Worm (Caenorhabditis elegans) whole organism, L2 larva: ENCODE results near the gene egl-46.

Source experiments
- blmp-1 ChIP-seq: sonication (generic microtip); optimal IDR thresholded peaks from 2 replicates; lab custom pipeline; 2017; ENCODE audit warnings: missing genetic modification characterization, mild to moderate bottlenecking, missing compliant biosample characterization, antibody characterized with exemption, moderate library complexity; ENCODE audit not compliant: insufficient read depth
- mdl-1 ChIP-seq, 2 experiments: fragments of 150-350 bp in 1 of 2; sonication (generic microtip) in 1 of 2; optimal IDR thresholded peaks; 2 replicates each; lab custom pipeline; 2017; ENCODE audit warnings: missing biosample characterization in 2 of 2, missing genetic modification characterization in 2 of 2
- nhr-11 ChIP-seq: fragments of 150-350 bp; optimal IDR thresholded peaks from 2 replicates; lab custom pipeline; 2014; ENCODE audit warnings: missing biosample characterization, missing genetic modification characterization
- nhr-21 ChIP-seq: fragments of 150-350 bp; optimal IDR thresholded peaks from 2 replicates; lab custom pipeline; 2014; ENCODE audit warnings: missing biosample characterization, missing genetic modification characterization
- unc-39 ChIP-seq: fragments of 150-350 bp; optimal IDR thresholded peaks from 2 replicates; lab custom pipeline; 2014; ENCODE audit warnings: missing biosample characterization, missing genetic modification characterization
- unc-62 ChIP-seq: fragments of 150-350 bp; optimal IDR thresholded peaks from 2 replicates; lab custom pipeline; 2014; ENCODE audit warnings: missing biosample characterization, missing genetic modification reagents, missing genetic modification characterization

ce11 chrV:6690075-6690474 lies 8.7 kb upstream of the egl-46 start:
- TF ChIP-seq nhr-11 (no peak), mdl-1 (tag; optimal IDR thresholded peaks at IDR 0.05; lab: Kevin White, UChicago) (no peak), unc-62 (GFP tag; lab: Kevin White, UChicago) (no peak), nhr-21 (tag; lab: Kevin White, UChicago) (no peak), blmp-1 (tag; lab: Kevin White, UChicago) (no peak), unc-39 (tag; lab: Kevin White, UChicago) (no peak)
